Fruit fly (Drosophila melanogaster) whole organism, larva: ENCODE measurements around the gene CG17362.

ENCODE experiments used
- noc ChIP-seq: fragments of 200-800 bp; sonication (Bioruptor generic); optimal IDR thresholded peaks from 3 replicates; lab custom pipeline; 2019; ENCODE audit warnings: missing biosample characterization, mild to moderate bottlenecking, missing genetic modification characterization, moderate library complexity

The CG17362 gene

dm6 chr3L:14006704-14007126 lies 20.3 kb downstream of the CG17362 start:
- TF ChIP-seq noc (tag; lab: Kevin White, UChicago) = no peak

- no peak for TF ChIP-seq noc (tag; lab: Kevin White, UChicago)
Observed at dm6 chr3L:14025736-14026135, 39.3 kb downstream of the CG17362 start.

DNA sequence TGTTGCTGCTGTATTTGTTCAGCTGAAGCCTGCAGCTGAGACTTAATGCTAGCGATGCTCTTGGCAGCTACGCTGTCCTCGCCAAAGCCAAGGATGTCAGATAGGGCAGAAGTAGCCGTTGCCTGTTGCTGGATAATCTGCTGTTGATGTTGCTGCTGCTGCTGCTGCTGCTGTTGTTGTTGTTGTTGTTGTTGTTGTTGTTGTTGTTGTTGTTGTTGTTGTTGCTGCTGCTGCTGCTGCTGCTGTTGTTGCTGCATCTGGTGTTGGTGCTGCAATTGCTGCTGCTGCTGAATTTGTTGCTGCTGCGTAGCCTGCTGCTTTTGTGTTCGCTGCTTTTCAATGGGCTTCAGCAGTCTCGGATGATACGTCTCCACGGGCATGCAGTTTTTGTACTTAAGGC lies 41.1 kb downstream of the CG17362 start:
- TF ChIP-seq noc (tag; lab: Kevin White, UChicago) = no peak

DNA sequence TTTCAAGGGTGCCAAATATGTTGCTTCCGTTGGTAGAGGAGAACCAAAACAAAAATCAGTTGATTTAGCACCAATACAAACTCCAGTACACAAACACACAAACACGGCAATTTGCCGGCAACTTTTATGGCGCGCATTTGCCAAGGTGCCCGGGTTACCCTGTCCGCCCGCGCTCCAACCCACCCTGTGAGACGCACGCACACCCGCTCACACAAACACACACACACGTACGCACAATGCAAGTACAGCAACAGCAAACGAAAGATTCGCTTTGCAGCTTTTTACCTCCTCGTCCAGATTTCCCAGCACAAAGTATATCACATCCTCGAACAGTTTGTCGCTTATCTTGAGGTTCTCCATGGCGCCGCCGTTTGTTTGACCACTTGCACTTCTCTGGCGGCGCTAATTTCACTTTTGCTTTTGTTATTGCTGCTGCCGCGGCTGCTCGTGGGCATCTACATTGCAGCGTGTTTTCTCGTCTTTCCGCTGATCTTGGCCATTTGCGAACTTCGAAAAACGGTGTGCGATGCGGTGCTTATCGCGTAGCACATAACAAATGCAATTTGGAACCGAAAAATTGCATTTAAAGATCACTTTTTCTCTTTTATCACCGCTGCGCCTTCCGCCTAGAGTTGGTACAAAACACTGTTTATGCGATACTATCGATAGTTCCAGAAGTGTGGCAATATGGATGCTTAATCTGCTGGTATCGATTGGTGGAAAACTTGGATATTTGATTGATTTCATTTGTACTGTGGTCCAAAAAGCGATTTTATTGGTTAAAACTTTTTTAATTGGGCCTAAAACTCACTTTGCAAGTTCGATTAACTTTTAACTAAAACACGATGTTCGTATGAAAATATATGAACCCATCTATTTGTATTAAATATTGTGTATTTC lies 42.3 kb downstream of the CG17362 start, which contains the start of gene Ptip:
TSS of gene Ptip (minus strand) at position 637 of the 900 bp plus-strand sequence.
- no peak for TF ChIP-seq noc (tag; lab: Kevin White, UChicago)

- TF ChIP-seq noc (tag; lab: Kevin White, UChicago) = peak; percentile 62
Observed at dm6 chr3L:14031171-14032126, 45.0 kb downstream of the CG17362 start, which contains the start of the genes CG6650 and endos. Gene CG6650, plus strand, starts transcription at chr3L:14031450. Gene endos, minus strand, starts transcription at chr3L:14031706.

DNA sequence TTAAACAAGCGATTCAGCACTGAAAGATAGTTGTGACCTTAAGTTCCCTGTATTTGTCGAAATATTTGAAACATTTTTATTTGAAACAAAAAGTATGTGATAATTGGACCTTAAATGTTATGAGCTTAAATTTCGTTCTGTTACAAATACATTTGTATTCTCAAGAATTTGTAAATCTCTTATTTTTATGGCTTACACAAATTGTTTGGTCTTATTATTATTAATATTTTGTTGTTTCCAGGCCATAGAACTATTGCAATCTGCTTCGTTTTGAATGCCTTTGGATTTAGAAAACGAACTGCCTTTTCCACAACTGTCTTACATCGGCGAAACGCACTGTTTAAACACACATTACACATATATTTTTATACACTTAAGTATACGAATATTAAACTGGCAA lies 48.1 kb downstream of the CG17362 start, which contains the start of gene CG6661:
TSS of gene CG6661 (plus strand) at position 301 of the 400 bp plus-strand sequence.
- no peak for TF ChIP-seq noc (tag; lab: Kevin White, UChicago)
